Fruit fly (Drosophila melanogaster): ENCODE data around the gene Dysb.

The Dysb gene

DNA sequence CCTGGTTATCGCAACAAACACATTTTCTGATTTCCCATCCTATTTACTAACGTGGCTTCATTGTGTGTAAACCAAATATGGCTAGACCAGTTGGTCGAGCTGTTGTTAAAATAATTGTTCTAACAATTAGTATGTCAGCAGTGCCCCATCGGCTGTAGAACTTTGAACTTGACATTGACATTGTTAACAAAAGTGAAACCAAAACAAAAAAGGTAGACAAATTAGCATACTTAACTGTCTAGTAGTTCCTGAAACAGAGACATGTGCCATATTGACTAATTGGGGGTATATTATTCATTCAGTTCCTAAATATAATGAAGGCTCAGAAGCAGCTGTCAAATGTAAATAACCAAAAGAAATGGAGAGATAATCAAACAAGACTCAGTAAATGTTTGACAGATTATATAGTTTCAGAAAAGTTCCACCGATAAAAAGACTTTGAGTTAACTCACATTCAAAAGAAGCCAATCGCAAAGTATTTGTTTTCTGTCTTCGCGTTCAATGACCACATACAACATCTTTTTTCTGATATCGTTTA, 29.8 kb upstream of the Dysb start (continued):
- TF ChIP-seq CG8924 (tag; optimal IDR thresholded peaks at IDR 0.05) = no peak
- TF ChIP-seq CG18599 (GFP tag; optimal IDR thresholded peaks at IDR 0.05) = peak; percentile 84
- peak; percentile 42 for TF ChIP-seq ERR (GFP tag; optimal IDR thresholded peaks at IDR 0.05)
- peak; percentile 10 for TF ChIP-seq zen (tag; optimal IDR thresholded peaks at IDR 0.05)
- TF ChIP-seq Elba2 (GFP tag; optimal IDR thresholded peaks at IDR 0.05) = no peak
- peak; percentile 13 for TF ChIP-seq CG3281 (GFP tag; optimal IDR thresholded peaks at IDR 0.05)
- no peak for TF ChIP-seq cg (GFP tag; optimal IDR thresholded peaks at IDR 0.05)
- no peak for TF ChIP-seq cas (GFP tag; IDR thresholded peaks at IDR 0.05)
- no peak for TF ChIP-seq CG30403 (GFP tag; optimal IDR thresholded peaks at IDR 0.05)
- TF ChIP-seq D19A (tag; optimal IDR thresholded peaks at IDR 0.05) = no peak
- TF ChIP-seq pho (GFP tag; optimal IDR thresholded peaks at IDR 0.05) = peak; percentile 2
- peak; percentile 8 for TF ChIP-seq CG34376 (GFP tag; optimal IDR thresholded peaks at IDR 0.05)
- no peak for TF ChIP-seq gsb (GFP tag; IDR thresholded peaks at IDR 0.05)
- TF ChIP-seq salm (tag; optimal IDR thresholded peaks at IDR 0.05) = no peak
- no peak for TF ChIP-seq B-H1 (GFP tag; IDR thresholded peaks at IDR 0.05)
- TF ChIP-seq wdn (GFP tag; IDR thresholded peaks at IDR 0.05) = no peak
- peak; percentile 58 for TF ChIP-seq CG1233 (GFP tag; optimal IDR thresholded peaks at IDR 0.05)
- no peak for TF ChIP-seq nerfin-1 (tag; optimal IDR thresholded peaks at IDR 0.05)
- TF ChIP-seq fru (optimal IDR thresholded peaks at IDR 0.05) = no peak
- TF ChIP-seq CG14860 (GFP tag; IDR thresholded peaks at IDR 0.05; ENCODE audit: partially characterized antibody) = no peak
- TF ChIP-seq CG1529 (GFP tag; optimal IDR thresholded peaks at IDR 0.05) = no peak
- TF ChIP-seq Bgb (GFP tag; IDR thresholded peaks at IDR 0.05; ENCODE audit: partially characterized antibody) = no peak
- TF ChIP-seq CG17568 (GFP tag; optimal IDR thresholded peaks at IDR 0.05) = peak; percentile 10
- TF ChIP-seq CG9932 (GFP tag; IDR thresholded peaks at IDR 0.05) = no peak
- TF ChIP-seq sqz (GFP tag; optimal IDR thresholded peaks at IDR 0.05) = no peak
- TF ChIP-seq Antp (GFP tag; optimal IDR thresholded peaks at IDR 0.05) = no peak
- TF ChIP-seq slou (GFP tag; optimal IDR thresholded peaks at IDR 0.05) = peak; percentile 14
- TF ChIP-seq D19B (GFP tag; optimal IDR thresholded peaks at IDR 0.05) = no peak
- TF ChIP-seq Pdp1 (GFP tag; optimal IDR thresholded peaks at IDR 0.05) = no peak
- no peak for TF ChIP-seq CG1602 (GFP tag; optimal IDR thresholded peaks at IDR 0.05)
- no peak for TF ChIP-seq peb (GFP tag; IDR thresholded peaks at IDR 0.05)
- TF ChIP-seq chinmo (GFP tag; IDR thresholded peaks at IDR 0.05; ENCODE audit: partially characterized antibody) = no peak
- TF ChIP-seq CG11085 (GFP tag; IDR thresholded peaks at IDR 0.05) = no peak
- no peak for TF ChIP-seq E2f1 (GFP tag; IDR thresholded peaks at IDR 0.05)
- no peak for TF ChIP-seq CG34224 (GFP tag; IDR thresholded peaks at IDR 0.05; ENCODE audit: partially characterized antibody)
- no peak for TF ChIP-seq nom (GFP tag; optimal IDR thresholded peaks at IDR 0.05)
- peak; percentile 65 for TF ChIP-seq CG2678 (tag; optimal IDR thresholded peaks at IDR 0.05)
- peak; percentile 82 for TF ChIP-seq Blimp-1 (GFP tag; optimal IDR thresholded peaks at IDR 0.05)
- no peak for TF ChIP-seq ash1 (GFP tag; optimal IDR thresholded peaks at IDR 0.05)
- TF ChIP-seq crc (GFP tag; optimal IDR thresholded peaks at IDR 0.05) = peak; percentile 26
- TF ChIP-seq cwo (GFP tag; optimal IDR thresholded peaks at IDR 0.05) = peak; percentile 39
- TF ChIP-seq knrl (GFP tag; IDR thresholded peaks at IDR 0.05; ENCODE audit: partially characterized antibody) = no peak
- peak; percentile 39; the same call in 1 of the 2 replicates for TF ChIP-seq onecut (GFP tag; IDR thresholded peaks at IDR 0.05)
- no peak for TF ChIP-seq CG9727 (GFP tag; optimal IDR thresholded peaks at IDR 0.05)
- no peak for TF ChIP-seq cato (GFP tag; optimal IDR thresholded peaks at IDR 0.05; ENCODE audit: borderline replicate concordance)
- TF ChIP-seq B-H2 (GFP tag; optimal IDR thresholded peaks at IDR 0.05) = peak; percentile 17
- no peak for TF ChIP-seq Fer2 (tag; optimal IDR thresholded peaks at IDR 0.05)
- no peak for TF ChIP-seq hb (GFP tag; IDR thresholded peaks at IDR 0.05; ENCODE audit: partially characterized antibody)
- peak; percentile 23 for TF ChIP-seq Fer3 (tag; optimal IDR thresholded peaks at IDR 0.05)
- TF ChIP-seq row (GFP tag; IDR thresholded peaks at IDR 0.05) = no peak
